Worm (Caenorhabditis elegans): ENCODE data around the gene C17B7.9.

DNA sequence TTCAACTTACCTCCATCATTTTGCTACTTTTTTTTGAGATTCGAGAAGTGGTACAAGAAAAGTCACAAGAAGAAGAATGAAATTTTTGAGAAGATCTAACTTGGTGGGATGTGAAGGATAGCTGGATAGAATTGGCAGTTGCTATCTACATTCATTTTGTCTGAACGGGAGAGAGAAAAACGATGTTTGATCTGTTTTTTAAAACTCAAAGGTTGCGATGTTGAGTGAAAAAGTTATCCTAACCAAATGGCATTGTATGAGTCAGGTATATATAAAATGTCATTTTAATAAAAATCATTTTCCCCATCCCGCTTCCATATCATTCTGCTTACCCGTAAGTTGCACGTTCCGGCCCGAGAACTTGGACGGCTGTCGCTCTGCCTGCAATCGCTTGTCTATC lies 42.7 kb downstream of the C17B7.9 start, which contains the start of gene F35F10.6:
- TF ChIP-seq eyg-1 (tag; optimal IDR thresholded peaks at IDR 0.05) (no peak), sdc-2 (tag; optimal IDR thresholded peaks at IDR 0.05) (no peak), C08G9.2 (tag; optimal IDR thresholded peaks at IDR 0.05) (no peak), lin-11 (tag; optimal IDR thresholded peaks at IDR 0.05) (no peak), ceh-31 (tag; optimal IDR thresholded peaks at IDR 0.05) (no peak), pag-3 (tag; optimal IDR thresholded peaks at IDR 0.05; ENCODE audit: borderline replicate concordance) (no peak), pros-1 (tag; optimal IDR thresholded peaks at IDR 0.05) (no peak), ahr-1 (tag; optimal IDR thresholded peaks at IDR 0.05) (no peak), K09A11.1 (tag; optimal IDR thresholded peaks at IDR 0.05; ENCODE audit: insufficient read depth) (no peak), rnt-1 (tag; optimal IDR thresholded peaks at IDR 0.05) (no peak), elt-2 (tag; optimal IDR thresholded peaks at IDR 0.05) (no peak)

Measured in whole organism, late embryonic.